Worm (Caenorhabditis elegans) whole organism, L4 larva: ENCODE measurements around the gene bpl-1.

Experiments used
- D1046.2 ChIP-seq: fragments of 200-800 bp; sonication (Bioruptor generic); IDR thresholded peaks from 2 replicates; pipeline ENCODE4 v1.3.6; 2022; ENCODE audit warnings: missing genetic modification characterization, missing compliant biosample characterization
- F26F4.8 ChIP-seq: fragments of 200-800 bp; sonication (Bioruptor generic); conservative IDR thresholded peaks from 2 replicates; pipeline ENCODE4 v1.3.6; 2022; ENCODE audit warnings: missing genetic modification characterization, missing compliant biosample characterization
- F44E2.7 ChIP-seq: fragments of 200-800 bp; sonication (Bioruptor generic); IDR thresholded peaks from 2 replicates; pipeline ENCODE4 v2.1.2; 2022; ENCODE audit warnings: missing genetic modification characterization, missing compliant biosample characterization
- F49E8.2 ChIP-seq: sonication (generic microtip); optimal IDR thresholded peaks from 2 replicates; lab custom pipeline; 2016; ENCODE audit warnings: missing compliant biosample characterization, mild to moderate bottlenecking, missing genetic modification characterization, borderline replicate concordance
- T20F7.1 ChIP-seq: fragments of 200-800 bp; sonication (Bioruptor generic); optimal IDR thresholded peaks from 2 replicates; lab custom pipeline; 2018; ENCODE audit warnings: mild to moderate bottlenecking, missing genetic modification characterization, missing compliant biosample characterization
- Y105C5A.15 ChIP-seq: fragments of 200-800 bp; sonication (Bioruptor generic); IDR thresholded peaks from 2 replicates; pipeline ENCODE4 v1.3.6; 2022; ENCODE audit warnings: missing genetic modification characterization, missing compliant biosample characterization
- arid-1 ChIP-seq: fragments of 200-800 bp; sonication (Bioruptor generic); conservative IDR thresholded peaks from 2 replicates; pipeline ENCODE4 v1.3.6; 2022; ENCODE audit warnings: missing genetic modification reagents, missing genetic modification characterization, missing compliant biosample characterization
- ceh-32 ChIP-seq: sonication (generic microtip); optimal IDR thresholded peaks from 2 replicates; lab custom pipeline; 2016; ENCODE audit warnings: mild to moderate bottlenecking, missing genetic modification characterization, missing compliant biosample characterization; ENCODE audit not compliant: poor library complexity
- ces-1 ChIP-seq: fragments of 150-350 bp; sonication (generic microtip); optimal IDR thresholded peaks from 4 replicates; lab custom pipeline; 2014; ENCODE audit warnings: missing biosample characterization, missing genetic modification reagents, missing genetic modification characterization
- cey-2 ChIP-seq: sonication (generic microtip); optimal IDR thresholded peaks from 3 replicates; lab custom pipeline; 2017; ENCODE audit warnings: missing genetic modification characterization, mild to moderate bottlenecking, missing compliant biosample characterization, antibody characterized with exemption, borderline replicate concordance; ENCODE audit not compliant: insufficient read depth
- ctbp-1 ChIP-seq: fragments of 200-800 bp; sonication (Bioruptor generic); IDR thresholded peaks from 2 replicates; pipeline ENCODE4 v1.3.6; 2022; ENCODE audit warnings: missing genetic modification reagents, missing genetic modification characterization, missing compliant biosample characterization
- daf-19 ChIP-seq: fragments of 200-800 bp; sonication (Bioruptor generic); conservative IDR thresholded peaks from 2 replicates; pipeline ENCODE4 v1.3.6; 2022; ENCODE audit warnings: missing genetic modification characterization, missing compliant biosample characterization
- daf-8 ChIP-seq: fragments of 200-800 bp; sonication (Bioruptor generic); IDR thresholded peaks from 2 replicates; pipeline ENCODE4 v1.3.6; 2022; ENCODE audit warnings: missing genetic modification characterization, missing compliant biosample characterization
- dmd-8 ChIP-seq: fragments of 200-800 bp; sonication (Bioruptor generic); IDR thresholded peaks from 2 replicates; pipeline ENCODE4 v1.3.6; 2022; ENCODE audit warnings: missing genetic modification characterization, missing compliant biosample characterization
- dpl-1 ChIP-seq: fragments of 150-350 bp; optimal IDR thresholded peaks from 2 replicates; lab custom pipeline; 2014; ENCODE audit warnings: missing biosample characterization, missing genetic modification reagents, missing genetic modification characterization
- fos-1 ChIP-seq: fragments of 150-350 bp; optimal IDR thresholded peaks from 2 replicates; lab custom pipeline; 2014; ENCODE audit warnings: missing biosample characterization, missing genetic modification characterization
- gei-8 ChIP-seq: fragments of 200-800 bp; sonication (Bioruptor generic); optimal IDR thresholded peaks from 2 replicates; lab custom pipeline; 2018; ENCODE audit warnings: mild to moderate bottlenecking, missing genetic modification characterization, missing compliant biosample characterization
- hif-1 ChIP-seq, 2 experiments: sonication (generic microtip); optimal IDR thresholded peaks; 2 replicates each; lab custom pipeline; 2016 to 2017; ENCODE audit warnings: missing compliant biosample characterization in 2 of 2, missing genetic modification characterization in 2 of 2, missing genetic modification reagents in 2 of 2, missing genotype in 2 of 2, mild to moderate bottlenecking in 1 of 2
- hmg-1.1 ChIP-seq: fragments of 200-800 bp; sonication (Bioruptor generic); IDR thresholded peaks from 2 replicates; pipeline ENCODE4 v1.3.6; 2022; ENCODE audit warnings: missing genetic modification reagents, missing genetic modification characterization, missing compliant biosample characterization
- lim-7 ChIP-seq: fragments of 200-800 bp; sonication (Bioruptor generic); IDR thresholded peaks from 2 replicates; pipeline ENCODE4 v1.3.6; 2022; ENCODE audit warnings: missing genetic modification characterization, missing compliant biosample characterization
- lin-15B ChIP-seq: fragments of 150-350 bp; sonication (generic microtip); optimal IDR thresholded peaks from 3 replicates; lab custom pipeline; 2014; ENCODE audit warnings: missing biosample characterization, missing genetic modification characterization
- lin-38 ChIP-seq: fragments of 200-800 bp; sonication (Bioruptor generic); IDR thresholded peaks from 2 replicates; pipeline ENCODE4 v1.3.6; 2022; ENCODE audit warnings: missing genetic modification reagents, missing genetic modification characterization, missing compliant biosample characterization
- lir-3 ChIP-seq: sonication (generic microtip); optimal IDR thresholded peaks from 2 replicates; lab custom pipeline; 2016; ENCODE audit warnings: mild to moderate bottlenecking, missing genetic modification characterization, missing compliant biosample characterization
- mep-1 ChIP-seq: fragments of 150-350 bp; sonication (generic microtip); optimal IDR thresholded peaks from 3 replicates; lab custom pipeline; 2014; ENCODE audit warnings: missing biosample characterization, missing genetic modification characterization
- mes-2 ChIP-seq: sonication (generic microtip); optimal IDR thresholded peaks from 2 replicates; lab custom pipeline; 2016; ENCODE audit warnings: missing genotype, mild to moderate bottlenecking, missing genetic modification characterization, missing compliant biosample characterization; ENCODE audit not compliant: poor library complexity, severe bottlenecking
- mxl-3 ChIP-seq: fragments of 200-800 bp; sonication (Bioruptor generic); optimal IDR thresholded peaks from 2 replicates; lab custom pipeline; 2018; ENCODE audit warnings: mild to moderate bottlenecking, missing genetic modification characterization, missing compliant biosample characterization
- nhr-11 ChIP-seq: fragments of 150-350 bp; optimal IDR thresholded peaks from 2 replicates; lab custom pipeline; 2014; ENCODE audit warnings: missing biosample characterization, missing genetic modification characterization
- nhr-111 ChIP-seq: fragments of 200-800 bp; sonication (Bioruptor generic); optimal IDR thresholded peaks from 2 replicates; lab custom pipeline; 2018; ENCODE audit warnings: mild to moderate bottlenecking, missing genetic modification characterization, missing compliant biosample characterization
- nhr-237 ChIP-seq: sonication (generic microtip); optimal IDR thresholded peaks from 2 replicates; lab custom pipeline; 2017; ENCODE audit warnings: missing biosample characterization, missing genetic modification characterization
- nhr-25 ChIP-seq: sonication (generic microtip); optimal IDR thresholded peaks from 2 replicates; lab custom pipeline; 2017; ENCODE audit warnings: missing genetic modification characterization, mild to moderate bottlenecking, missing compliant biosample characterization, antibody characterized with exemption, moderate library complexity, borderline replicate concordance; ENCODE audit not compliant: insufficient read depth
- nhr-41 ChIP-seq: fragments of 200-800 bp; sonication (Bioruptor generic); IDR thresholded peaks from 2 replicates; pipeline ENCODE4 v1.3.6; 2022; ENCODE audit warnings: missing genetic modification reagents, missing genetic modification characterization, missing compliant biosample characterization
- nhr-6 ChIP-seq: fragments of 150-350 bp; optimal IDR thresholded peaks from 2 replicates; lab custom pipeline; 2014; ENCODE audit warnings: missing biosample characterization, missing genetic modification characterization
- nhr-77 ChIP-seq: fragments of 150-350 bp; optimal IDR thresholded peaks from 2 replicates; lab custom pipeline; 2014; ENCODE audit warnings: missing biosample characterization, missing genetic modification characterization
- php-3 ChIP-seq: fragments of 200-800 bp; sonication (Bioruptor generic); IDR thresholded peaks from 2 replicates; pipeline ENCODE4 v1.3.6; 2022; ENCODE audit warnings: missing genetic modification reagents, missing genetic modification characterization, missing compliant biosample characterization
- pqm-1 ChIP-seq: sonication (generic microtip); optimal IDR thresholded peaks from 2 replicates; lab custom pipeline; 2017; ENCODE audit warnings: missing biosample characterization, missing genetic modification characterization
- rbr-2 ChIP-seq: sonication (generic microtip); optimal IDR thresholded peaks from 2 replicates; lab custom pipeline; 2016; ENCODE audit warnings: missing genotype, missing genetic modification characterization, missing compliant biosample characterization
- sdz-12 ChIP-seq: fragments of 200-800 bp; sonication (Bioruptor generic); optimal IDR thresholded peaks from 2 replicates; lab custom pipeline; 2018; ENCODE audit warnings: mild to moderate bottlenecking, missing genetic modification characterization, missing compliant biosample characterization
- skn-1 ChIP-seq: fragments of 150-350 bp; optimal IDR thresholded peaks from 2 replicates; lab custom pipeline; 2014; ENCODE audit warnings: missing biosample characterization, missing genetic modification characterization
- snpc-4 ChIP-seq: fragments of 150-350 bp; optimal IDR thresholded peaks from 2 replicates; lab custom pipeline; 2014; ENCODE audit warnings: missing biosample characterization, missing genetic modification characterization
- spr-3 ChIP-seq: fragments of 200-800 bp; sonication (Bioruptor generic); optimal IDR thresholded peaks from 2 replicates; lab custom pipeline; 2018; ENCODE audit warnings: mild to moderate bottlenecking, missing genetic modification characterization, missing compliant biosample characterization
- unc-130 ChIP-seq: sonication (generic microtip); optimal IDR thresholded peaks from 2 replicates; lab custom pipeline; 2016; ENCODE audit warnings: missing genetic modification reagents, missing genetic modification characterization, missing compliant biosample characterization
- zag-1 ChIP-seq: fragments of 150-350 bp; optimal IDR thresholded peaks from 2 replicates; lab custom pipeline; 2014; ENCODE audit warnings: missing biosample characterization, missing genetic modification characterization
- zfp-2 ChIP-seq: sonication (generic microtip); optimal IDR thresholded peaks from 2 replicates; lab custom pipeline; 2016; ENCODE audit warnings: mild to moderate bottlenecking, missing genetic modification characterization, missing compliant biosample characterization
- zip-11 ChIP-seq: fragments of 200-800 bp; sonication (Bioruptor generic); IDR thresholded peaks from 2 replicates; pipeline ENCODE4 v1.3.6; 2022; ENCODE audit warnings: missing genetic modification characterization, missing compliant biosample characterization
- ztf-11 ChIP-seq: fragments of 150-350 bp; optimal IDR thresholded peaks from 2 replicates; lab custom pipeline; 2014; ENCODE audit warnings: missing biosample characterization, missing genetic modification characterization

Gene bpl-1

ce11 chrII:6248503-6248902 is 25.5 kb upstream of the bpl-1 start (continued):
- peak; percentile 51 for TF ChIP-seq mep-1 (tag; lab: Kevin White, UChicago)
- TF ChIP-seq php-3 = peak; percentile 67; the same call in 1 of the 2 replicates
- TF ChIP-seq lin-15B = no peak
- no peak for TF ChIP-seq F44E2.7 (GFP tag; lab: Robert Waterston, UW)
- TF ChIP-seq hmg-1.1 (GFP tag; lab: Robert Waterston, UW) = peak; percentile 58
- TF ChIP-seq nhr-77 = no peak
- TF ChIP-seq rbr-2 (tag; lab: Kevin White, UChicago) = peak; percentile 31
- TF ChIP-seq skn-1 = no peak
- TF ChIP-seq ces-1 = no peak
- no peak for TF ChIP-seq cey-2 (tag; lab: Kevin White, UChicago)
- peak; percentile 46 for TF ChIP-seq F49E8.2 (tag; lab: Kevin White, UChicago)
- peak; percentile 77 for TF ChIP-seq lir-3 (tag; lab: Kevin White, UChicago)
- TF ChIP-seq spr-3 = peak; percentile 9
- TF ChIP-seq fos-1 (tag; lab: Kevin White, UChicago) = no peak
- no peak for TF ChIP-seq ztf-11
- peak; percentile 78 for TF ChIP-seq dmd-8 (GFP tag; lab: Robert Waterston, UW)
- no peak for TF ChIP-seq zfp-2 (tag; lab: Kevin White, UChicago)
- peak; percentile 22; the same call in 1 of the 2 replicates for TF ChIP-seq daf-19
- TF ChIP-seq hif-1 (tag; optimal IDR thresholded peaks at IDR 0.05; lab: Kevin White, UChicago) = no peak
- TF ChIP-seq mxl-3 (GFP tag; lab: Kevin White, UChicago) = peak; percentile 56
- TF ChIP-seq ctbp-1 (GFP tag; lab: Robert Waterston, UW) = 0 out of 2 replicates have a peak, but pooled peaks have one; percentile 36
- TF ChIP-seq gei-8 = no peak
- peak; percentile 21; the same call in 1 of the 2 replicates for TF ChIP-seq Y105C5A.15 (GFP tag; lab: Robert Waterston, UW)
- TF ChIP-seq F26F4.8 (GFP tag; lab: Robert Waterston, UW) = no peak; the same call in 1 of the 2 replicates
- no peak for TF ChIP-seq daf-8 (GFP tag; lab: Robert Waterston, UW)
- TF ChIP-seq mes-2 (tag; lab: Kevin White, UChicago) = peak; percentile 73
- TF ChIP-seq zag-1 (tag; lab: Kevin White, UChicago) = no peak
- TF ChIP-seq pqm-1 (tag; lab: Kevin White, UChicago) = no peak
- peak; percentile 10 for TF ChIP-seq nhr-111
- peak; percentile 40 for TF ChIP-seq dpl-1
- peak; percentile 72 for TF ChIP-seq nhr-6 (tag; lab: Kevin White, UChicago)
- 0 out of 2 replicates have a peak, but pooled peaks have one; percentile 16 for TF ChIP-seq nhr-41 (GFP tag; lab: Robert Waterston, UW)
- TF ChIP-seq ceh-32 = no peak
- peak; percentile 70 for TF ChIP-seq lin-38 (GFP tag; lab: Robert Waterston, UW)
- TF ChIP-seq arid-1 (GFP tag; lab: Robert Waterston, UW) = peak; percentile 67; the same call in 1 of the 2 replicates
- TF ChIP-seq D1046.2 (GFP tag; lab: Robert Waterston, UW) = peak; percentile 77; the same call in 1 of the 2 replicates
- no peak for TF ChIP-seq nhr-11 (tag; lab: Kevin White, UChicago)
- TF ChIP-seq T20F7.1 (GFP tag; lab: Kevin White, UChicago) = no peak
- TF ChIP-seq zip-11 (GFP tag; lab: Robert Waterston, UW) = no peak
- TF ChIP-seq unc-130 (GFP tag; lab: Kevin White, UChicago) = peak; percentile 13
- no peak for TF ChIP-seq snpc-4 (tag; lab: Kevin White, UChicago)
- TF ChIP-seq nhr-25 (tag; lab: Kevin White, UChicago) = no peak
- TF ChIP-seq sdz-12 (GFP tag; lab: Kevin White, UChicago) = no peak
- peak; percentile 70 for TF ChIP-seq lim-7 (GFP tag; lab: Robert Waterston, UW)
- no peak for TF ChIP-seq nhr-237 (tag; lab: Kevin White, UChicago)
